Fruit fly (Drosophila melanogaster) whole organism: Measurements from ENCODE around the gene CG17637.
"Not testable (repeated sequence)": the region's sequence is repeated elsewhere in the genome, so short reads cannot be mapped to it uniquely, and the experiment has no call there.

Source experiments
- CG8478 ChIP-seq: fragments of >200 bp; optimal IDR thresholded peaks from 2 replicates; lab custom pipeline; 2018; ENCODE audit warnings: inconsistent platforms
- Dll ChIP-seq: fragments of >200 bp; optimal IDR thresholded peaks from 2 replicates; lab custom pipeline; 2017
- EcR ChIP-seq, 2 experiments: fragments of >200 bp; optimal IDR thresholded peaks; 2 replicates each; lab custom pipeline; 2017; ENCODE audit warnings: missing biosample characterization in 2 of 2, missing genetic modification characterization in 2 of 2, missing genetic modification reagents in 2 of 2
- pan ChIP-seq: fragments of >200 bp; optimal IDR thresholded peaks from 2 replicates; lab custom pipeline; 2017
- psq ChIP-seq: fragments of >200 bp; optimal IDR thresholded peaks from 2 replicates; lab custom pipeline; 2017
- usp ChIP-seq: fragments of >200 bp; optimal IDR thresholded peaks from 2 replicates; lab custom pipeline; 2017; ENCODE audit warnings: missing biosample characterization, missing genetic modification characterization, mixed read lengths

CG17637 gene

dm6 chr3L:20474197-20474788 lies 29.7 kb upstream of the CG17637 start, which contains the start of gene isoQC:
isoQC (plus strand) TSS chr3L:20474466.
- no peak for TF ChIP-seq CG8478 (lab: Kevin White, UChicago)
- no peak for TF ChIP-seq psq (lab: Kevin White, UChicago)
- no peak for TF ChIP-seq usp (GFP tag; lab: Kevin White, UChicago)
- TF ChIP-seq Dll (lab: Kevin White, UChicago): no peak
- no peak for TF ChIP-seq EcR (GFP tag; optimal IDR thresholded peaks at IDR 0.05; lab: Kevin White, UChicago)
- no peak for TF ChIP-seq pan (lab: Kevin White, UChicago)

dm6 chr3L:20474789-20475208 lies 29.2 kb upstream of the CG17637 start:
- TF ChIP-seq Dll (lab: Kevin White, UChicago) (no peak), EcR (GFP tag; optimal IDR thresholded peaks at IDR 0.05; lab: Kevin White, UChicago) (no peak)

dm6 chr3L:20487649-20488048 lies 16.3 kb upstream of the CG17637 start:
- TF ChIP-seq pan (lab: Kevin White, UChicago) (peak; percentile 34), psq (lab: Kevin White, UChicago) (no peak)

- TF ChIP-seq Dll (lab: Kevin White, UChicago) (no peak), CG8478 (lab: Kevin White, UChicago) (no peak), usp (GFP tag; lab: Kevin White, UChicago) (no peak), pan (lab: Kevin White, UChicago) (no peak), EcR (GFP tag; optimal IDR thresholded peaks at IDR 0.05; lab: Kevin White, UChicago) (no peak), psq (lab: Kevin White, UChicago) (no peak)
Observed at dm6 chr3L:20491525-20492132, 12.4 kb upstream of the CG17637 start, which contains the start of gene ND-39. ND-39 (plus strand) TSS chr3L:20492082.

dm6 chr3L:20493417-20494261 lies 10.3 kb upstream of the CG17637 start:
- TF ChIP-seq psq (lab: Kevin White, UChicago): no peak
- TF ChIP-seq pan (lab: Kevin White, UChicago): no peak
- TF ChIP-seq EcR (GFP tag; optimal IDR thresholded peaks at IDR 0.05; lab: Kevin White, UChicago): no peak
- TF ChIP-seq CG8478 (lab: Kevin White, UChicago): no peak
- TF ChIP-seq usp (GFP tag; lab: Kevin White, UChicago): no peak
- TF ChIP-seq Dll (lab: Kevin White, UChicago): no peak

dm6 chr3L:20494262-20494601 lies 9.8 kb upstream of the CG17637 start:
- TF ChIP-seq psq (lab: Kevin White, UChicago): no peak
- no peak for TF ChIP-seq usp (GFP tag; lab: Kevin White, UChicago)
- TF ChIP-seq pan (lab: Kevin White, UChicago): no peak
- TF ChIP-seq EcR (GFP tag; optimal IDR thresholded peaks at IDR 0.05; lab: Kevin White, UChicago): no peak
- no peak for TF ChIP-seq Dll (lab: Kevin White, UChicago)
- TF ChIP-seq CG8478 (lab: Kevin White, UChicago): no peak

- no peak for TF ChIP-seq EcR (GFP tag; optimal IDR thresholded peaks at IDR 0.05; lab: Kevin White, UChicago)
- no peak for TF ChIP-seq pan (lab: Kevin White, UChicago)
- no peak for TF ChIP-seq usp (GFP tag; lab: Kevin White, UChicago)
- TF ChIP-seq psq (lab: Kevin White, UChicago): no peak
Observed at dm6 chr3L:20494780-20495591, 9.0 kb upstream of the CG17637 start, which contains the start of gene ZnT77C. ZnT77C (minus strand) TSS chr3L:20494921.

dm6 chr3L:20497124-20497996 lies 6.6 kb upstream of the CG17637 start, which contains the start of gene CG32425:
CG32425 (plus strand) TSS chr3L:20497323.
- TF ChIP-seq Dll (lab: Kevin White, UChicago): no peak
- TF ChIP-seq pan (lab: Kevin White, UChicago): no peak
- no peak for TF ChIP-seq CG8478 (lab: Kevin White, UChicago)
- no peak for TF ChIP-seq EcR (GFP tag; optimal IDR thresholded peaks at IDR 0.05; lab: Kevin White, UChicago)
- TF ChIP-seq psq (lab: Kevin White, UChicago): no peak
- TF ChIP-seq usp (GFP tag; lab: Kevin White, UChicago): no peak

- TF ChIP-seq psq (lab: Kevin White, UChicago): no peak
- TF ChIP-seq EcR (GFP tag; optimal IDR thresholded peaks at IDR 0.05; lab: Kevin White, UChicago): no peak
- TF ChIP-seq usp (GFP tag; lab: Kevin White, UChicago): no peak
- no peak for TF ChIP-seq pan (lab: Kevin White, UChicago)
- no peak for TF ChIP-seq CG8478 (lab: Kevin White, UChicago)
- no peak for TF ChIP-seq Dll (lab: Kevin White, UChicago)
Observed at dm6 chr3L:20498204-20498603, 5.8 kb upstream of the CG17637 start.

- TF ChIP-seq psq (lab: Kevin White, UChicago); pan (lab: Kevin White, UChicago); usp (GFP tag; lab: Kevin White, UChicago): not testable (repeated sequence)
Observed at dm6 chr3L:20499536-20499935, 4.5 kb upstream of the CG17637 start, which contains the start of gene CG18281. CG18281 (plus strand) TSS chr3L:20499836.
